Fruit fly (Drosophila melanogaster) whole organism, prepupa: ENCODE results near the gene CG43093.

Source experiments
- Blimp-1 ChIP-seq: fragments of 200-800 bp; sonication (Bioruptor generic); optimal IDR thresholded peaks from 3 replicates; lab custom pipeline; 2017; ENCODE audit warnings: missing biosample characterization, missing genetic modification characterization, mild to moderate bottlenecking, moderate library complexity, missing genetic modification reagents
- CG10631 ChIP-seq: fragments of 200-800 bp; sonication (Bioruptor generic); optimal IDR thresholded peaks from 2 replicates; lab custom pipeline; 2016; ENCODE audit warnings: missing biosample characterization, missing genetic modification characterization
- CG6792 ChIP-seq: fragments of 200-800 bp; sonication (Bioruptor generic); optimal IDR thresholded peaks from 3 replicates; lab custom pipeline; 2016; ENCODE audit warnings: missing biosample characterization, missing genetic modification characterization
- Eip93F ChIP-seq: fragments of 200-800 bp; sonication (Bioruptor generic); optimal IDR thresholded peaks from 2 replicates; lab custom pipeline; 2016; ENCODE audit warnings: missing biosample characterization, mild to moderate bottlenecking, missing genetic modification characterization
- Lpt ChIP-seq: fragments of 200-800 bp; sonication (Bioruptor generic); optimal IDR thresholded peaks from 3 replicates; lab custom pipeline; 2016; ENCODE audit warnings: missing biosample characterization, missing genetic modification characterization
- Met ChIP-seq: fragments of 200-800 bp; sonication (Bioruptor generic); optimal IDR thresholded peaks from 3 replicates; lab custom pipeline; 2016; ENCODE audit warnings: missing biosample characterization, missing genetic modification characterization
- fd59A ChIP-seq: fragments of 200-800 bp; sonication (Bioruptor generic); optimal IDR thresholded peaks from 2 replicates; lab custom pipeline; 2017; ENCODE audit warnings: missing biosample characterization, mild to moderate bottlenecking, missing genetic modification characterization, missing genetic modification reagents
- vri ChIP-seq: fragments of 200-800 bp; sonication (Bioruptor generic); optimal IDR thresholded peaks from 3 replicates; lab custom pipeline; 2016; ENCODE audit warnings: missing biosample characterization, mild to moderate bottlenecking, missing genetic modification characterization

- TF ChIP-seq vri (no peak), Eip93F (no peak), CG10631 (GFP tag; lab: Kevin White, UChicago) (no peak), Met (GFP tag; lab: Kevin White, UChicago) (no peak), Lpt (peak; percentile 7), fd59A (GFP tag; lab: Kevin White, UChicago) (no peak), Blimp-1 (GFP tag; lab: Kevin White, UChicago) (no peak), CG6792 (no peak)
Observed at dm6 chr3R:22803655-22804341, 33.7 kb upstream of the CG43093 start, which contains the start of gene CG7031.
